Worm (Caenorhabditis elegans) whole organism, late embryonic: ENCODE data around the gene fbxa-43.

Experiments
- ceh-9 ChIP-seq: sonication (generic microtip); optimal IDR thresholded peaks from 2 replicates; lab custom pipeline; 2016; ENCODE audit warnings: mild to moderate bottlenecking, missing genetic modification characterization, inconsistent platforms, missing compliant biosample characterization
- madf-2 ChIP-seq: sonication (generic microtip); optimal IDR thresholded peaks from 2 replicates; lab custom pipeline; 2017; ENCODE audit warnings: missing genetic modification characterization, missing compliant biosample characterization
- pha-2 ChIP-seq: sonication (generic microtip); optimal IDR thresholded peaks from 2 replicates; lab custom pipeline; 2017; ENCODE audit warnings: mild to moderate bottlenecking, missing genetic modification characterization, missing compliant biosample characterization
- unc-55 ChIP-seq: sonication (generic microtip); optimal IDR thresholded peaks from 2 replicates; lab custom pipeline; 2017; ENCODE audit warnings: missing biosample characterization, missing genetic modification reagents, missing genetic modification characterization

ce11 chrIII:2212343-2212742, 46.4 kb downstream of the fbxa-43 start:
- TF ChIP-seq madf-2 (tag; lab: Kevin White, UChicago), result no peak
- TF ChIP-seq ceh-9, result no peak
- TF ChIP-seq pha-2 (tag; lab: Kevin White, UChicago), result no peak
- no peak for TF ChIP-seq unc-55 (GFP tag; lab: Kevin White, UChicago)
